Worm (Caenorhabditis elegans): ENCODE results near the gene C36E6.8.

DNA sequence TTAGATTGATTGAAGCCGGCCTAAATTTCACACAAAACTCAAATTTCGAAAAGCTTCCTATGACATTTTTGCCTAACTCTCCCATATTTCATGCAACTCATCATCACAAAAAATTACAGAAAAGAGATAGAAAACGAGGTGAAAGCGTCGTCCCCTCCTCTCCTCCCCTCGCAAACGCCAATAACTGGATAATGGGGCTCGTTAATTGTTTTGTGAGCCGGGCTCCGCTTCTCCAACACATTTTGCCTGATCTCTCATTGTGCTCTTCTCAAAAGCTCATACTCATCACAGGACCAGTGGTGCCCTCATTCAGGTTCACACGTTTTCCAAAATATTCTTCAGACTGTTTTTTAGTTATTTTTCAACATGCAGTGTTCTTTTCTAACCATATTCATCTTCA, 9.7 kb upstream of the C36E6.8 start, which contains the start of gene pbo-6:
- TF ChIP-seq dao-5 (tag; optimal IDR thresholded peaks at IDR 0.05) (no peak), W03F9.2 (tag; optimal IDR thresholded peaks at IDR 0.05) (no peak), him-1 (tag; optimal IDR thresholded peaks at IDR 0.05) (no peak)
